Worm (Caenorhabditis elegans) whole organism, young adult: ENCODE results near the gene clec-234.

Experiments used
- B0261.1 ChIP-seq: sonication (generic microtip); optimal IDR thresholded peaks from 2 replicates; lab custom pipeline; 2016; ENCODE audit warnings: mild to moderate bottlenecking, missing genetic modification characterization, moderate library complexity, missing compliant biosample characterization
- C17E4.6 ChIP-seq: fragments of 200-800 bp; sonication (Bioruptor generic); IDR thresholded peaks from 2 replicates; pipeline ENCODE4 v1.3.6; 2022; ENCODE audit warnings: missing genetic modification reagents, missing genetic modification characterization, missing compliant biosample characterization
- D2030.7 ChIP-seq: fragments of 200-800 bp; sonication (Bioruptor generic); IDR thresholded peaks from 2 replicates; pipeline ENCODE4 v1.3.6; 2022; ENCODE audit warnings: missing genetic modification reagents, missing genetic modification characterization, missing compliant biosample characterization
- F10E7.11 ChIP-seq: sonication (generic microtip); optimal IDR thresholded peaks from 2 replicates; lab custom pipeline; 2017; ENCODE audit warnings: mild to moderate bottlenecking, missing genetic modification characterization, moderate library complexity, missing compliant biosample characterization
- F22D6.2 ChIP-seq: sonication (generic microtip); optimal IDR thresholded peaks from 2 replicates; lab custom pipeline; 2016; ENCODE audit warnings: mild to moderate bottlenecking, missing genetic modification characterization, missing compliant biosample characterization
- F39B2.1 ChIP-seq: fragments of 200-800 bp; sonication (Bioruptor generic); IDR thresholded peaks from 2 replicates; pipeline ENCODE4 v1.3.6; 2022; ENCODE audit warnings: missing genetic modification reagents, missing genetic modification characterization, missing compliant biosample characterization
- F55B11.4 ChIP-seq: sonication (generic microtip); optimal IDR thresholded peaks from 2 replicates; lab custom pipeline; 2016; ENCODE audit warnings: missing compliant biosample characterization, missing genetic modification characterization, borderline replicate concordance; ENCODE audit not compliant: insufficient read depth
- K11D2.4 ChIP-seq: fragments of 200-800 bp; sonication (Bioruptor generic); IDR thresholded peaks from 2 replicates; pipeline ENCODE4 v1.3.6; 2022; ENCODE audit warnings: missing genetic modification reagents, missing genetic modification characterization, missing compliant biosample characterization
- T07F8.4 ChIP-seq: sonication (generic microtip); optimal IDR thresholded peaks from 2 replicates; lab custom pipeline; 2016; ENCODE audit warnings: mild to moderate bottlenecking, missing genetic modification characterization, moderate library complexity, missing compliant biosample characterization
- T26A5.8 ChIP-seq: sonication (generic microtip); optimal IDR thresholded peaks from 2 replicates; lab custom pipeline; 2016; ENCODE audit warnings: missing genetic modification characterization, missing compliant biosample characterization
- ZK185.1 ChIP-seq: sonication (generic microtip); optimal IDR thresholded peaks from 2 replicates; lab custom pipeline; 2016; ENCODE audit warnings: mild to moderate bottlenecking, missing genetic modification characterization, missing compliant biosample characterization; ENCODE audit not compliant: poor library complexity, severe bottlenecking
- akir-1 ChIP-seq: fragments of 200-800 bp; sonication (Bioruptor generic); optimal IDR thresholded peaks from 2 replicates; lab custom pipeline; 2018; ENCODE audit warnings: mild to moderate bottlenecking, missing genetic modification characterization, moderate library complexity, missing compliant biosample characterization
- aptf-2 ChIP-seq: fragments of 200-800 bp; sonication (Bioruptor generic); conservative IDR thresholded peaks from 2 replicates; pipeline ENCODE4 v1.3.6; 2022; ENCODE audit warnings: missing genetic modification reagents, missing genetic modification characterization, missing compliant biosample characterization
- attf-3 ChIP-seq: fragments of 200-800 bp; sonication (Bioruptor generic); conservative IDR thresholded peaks from 2 replicates; pipeline ENCODE4 v1.3.6; 2022; ENCODE audit warnings: missing genetic modification reagents, missing genetic modification characterization, missing compliant biosample characterization
- attf-6 ChIP-seq: fragments of 200-800 bp; sonication (Bioruptor generic); IDR thresholded peaks from 2 replicates; pipeline ENCODE4 v1.3.6; 2022; ENCODE audit warnings: missing genetic modification reagents, missing genetic modification characterization, missing compliant biosample characterization
- bed-2 ChIP-seq: fragments of 200-800 bp; sonication (Bioruptor generic); IDR thresholded peaks from 2 replicates; pipeline ENCODE4 v1.3.6; 2022; ENCODE audit warnings: missing genetic modification reagents, missing genetic modification characterization, missing compliant biosample characterization
- ceh-100 ChIP-seq: fragments of 200-800 bp; sonication (Bioruptor generic); IDR thresholded peaks from 2 replicates; pipeline ENCODE4 v1.3.6; 2022; ENCODE audit warnings: missing genetic modification reagents, missing genetic modification characterization, missing compliant biosample characterization
- ceh-40 ChIP-seq: fragments of 200-800 bp; sonication (Bioruptor generic); IDR thresholded peaks from 2 replicates; pipeline ENCODE4 v1.3.6; 2022; ENCODE audit warnings: missing genetic modification characterization, missing compliant biosample characterization
- ceh-58 ChIP-seq: fragments of 200-800 bp; sonication (Bioruptor generic); IDR thresholded peaks from 2 replicates; pipeline ENCODE4 v1.3.6; 2022; ENCODE audit warnings: missing genetic modification characterization, missing compliant biosample characterization
- ceh-79 ChIP-seq: sonication (generic microtip); optimal IDR thresholded peaks from 2 replicates; lab custom pipeline; 2017; ENCODE audit warnings: mild to moderate bottlenecking, missing genetic modification characterization, missing compliant biosample characterization
- ceh-91 ChIP-seq: fragments of 200-800 bp; sonication (Bioruptor generic); IDR thresholded peaks from 2 replicates; pipeline ENCODE4 v1.3.6; 2022; ENCODE audit warnings: missing genetic modification reagents, missing genetic modification characterization, missing compliant biosample characterization
- dox-1 ChIP-seq: fragments of 200-800 bp; sonication (Bioruptor generic); IDR thresholded peaks from 2 replicates; pipeline ENCODE4 v1.3.6; 2022; ENCODE audit warnings: missing genetic modification reagents, missing genetic modification characterization, missing compliant biosample characterization
- dpff-1 ChIP-seq: sonication (generic microtip); optimal IDR thresholded peaks from 2 replicates; lab custom pipeline; 2017; ENCODE audit warnings: mild to moderate bottlenecking, missing genetic modification characterization, missing compliant biosample characterization
- dpl-1 ChIP-seq: fragments of 150-350 bp; optimal IDR thresholded peaks from 2 replicates; lab custom pipeline; 2014; ENCODE audit warnings: missing biosample characterization, missing genetic modification reagents, missing genetic modification characterization
- hmg-20 ChIP-seq: fragments of 200-800 bp; sonication (Bioruptor generic); IDR thresholded peaks from 2 replicates; pipeline ENCODE4 v1.3.6; 2022; ENCODE audit warnings: missing genetic modification reagents, missing genetic modification characterization, missing compliant biosample characterization
- hrde-1 ChIP-seq: sonication (generic microtip); optimal IDR thresholded peaks from 2 replicates; lab custom pipeline; 2016; ENCODE audit warnings: missing genetic modification characterization, mild to moderate bottlenecking, missing compliant biosample characterization, moderate library complexity, missing genotype, missing genetic modification reagents, borderline replicate concordance
- hsf-1 ChIP-seq: fragments of 200-800 bp; sonication (Bioruptor generic); IDR thresholded peaks from 2 replicates; pipeline ENCODE4 v1.3.6; 2022; ENCODE audit warnings: missing genetic modification reagents, missing genetic modification characterization, missing compliant biosample characterization
- let-607 ChIP-seq, 2 experiments: fragments of 200-800 bp in 1 of 2; sonication (Bioruptor generic) in 1 of 2; sonication (generic microtip) in 1 of 2; optimal IDR thresholded peaks; 2 replicates each; lab custom pipeline; 2016 to 2018; ENCODE audit warnings: mild to moderate bottlenecking in 2 of 2, missing compliant biosample characterization in 2 of 2, missing genetic modification characterization in 2 of 2, moderate library complexity in 2 of 2, missing genotype in 1 of 2
- lin-26 ChIP-seq: fragments of 200-800 bp; sonication (Bioruptor generic); IDR thresholded peaks from 2 replicates; pipeline ENCODE4 v1.3.6; 2022; ENCODE audit warnings: missing genetic modification reagents, missing genetic modification characterization, missing compliant biosample characterization
- lin-35 ChIP-seq, 3 experiments: fragments of 150-350 bp in 2 of 3; sonication (generic microtip) in 1 of 3; optimal IDR thresholded peaks; 2 replicates each; lab custom pipeline; 2014 to 2018; ENCODE audit warnings: missing biosample characterization in 3 of 3, missing genetic modification characterization in 3 of 3, missing genetic modification reagents in 3 of 3
- mcd-1 ChIP-seq: fragments of 200-800 bp; sonication (Bioruptor generic); IDR thresholded peaks from 2 replicates; pipeline ENCODE4 v1.3.6; 2022; ENCODE audit warnings: missing genetic modification reagents, missing genetic modification characterization, missing compliant biosample characterization
- mel-28 ChIP-seq: sonication (generic microtip); optimal IDR thresholded peaks from 2 replicates; lab custom pipeline; 2016; ENCODE audit warnings: borderline replicate concordance, mild to moderate bottlenecking, missing genetic modification characterization, missing compliant biosample characterization
- mxl-1 ChIP-seq: sonication (generic microtip); optimal IDR thresholded peaks from 2 replicates; lab custom pipeline; 2016; ENCODE audit warnings: missing genetic modification characterization, missing compliant biosample characterization
- nhr-179 ChIP-seq: sonication (generic microtip); optimal IDR thresholded peaks from 2 replicates; lab custom pipeline; 2016; ENCODE audit warnings: mild to moderate bottlenecking, missing genetic modification characterization, missing compliant biosample characterization
- nhr-27 ChIP-seq: fragments of 200-800 bp; sonication (Bioruptor generic); optimal IDR thresholded peaks from 2 replicates; lab custom pipeline; 2018; ENCODE audit warnings: mild to moderate bottlenecking, missing genetic modification characterization, moderate library complexity, missing compliant biosample characterization
- pbrm-1 ChIP-seq: fragments of 200-800 bp; sonication (Bioruptor generic); IDR thresholded peaks from 2 replicates; pipeline ENCODE4 v1.3.6; 2022; ENCODE audit warnings: missing genetic modification reagents, missing genetic modification characterization, missing compliant biosample characterization
- rcor-1 ChIP-seq: fragments of 200-800 bp; sonication (Bioruptor generic); IDR thresholded peaks from 2 replicates; pipeline ENCODE4 v1.3.6; 2022; ENCODE audit warnings: missing genetic modification reagents, missing genetic modification characterization, missing compliant biosample characterization
- rec-8 ChIP-seq, 2 experiments: sonication (generic microtip); optimal IDR thresholded peaks; 2 replicates each; lab custom pipeline; 2016; ENCODE audit warnings: mild to moderate bottlenecking in 2 of 2, missing genetic modification characterization in 2 of 2, missing genetic modification reagents in 2 of 2, missing genotype in 2 of 2, missing biosample characterization in 1 of 2, missing compliant biosample characterization in 1 of 2, moderate library complexity in 1 of 2
- rpc-1 ChIP-seq, 2 experiments: fragments of 150-350 bp in 1 of 2; sonication (generic microtip) in 1 of 2; optimal IDR thresholded peaks; 2 replicates each; lab custom pipeline; 2014 to 2018; ENCODE audit warnings: missing biosample characterization in 1 of 2, missing genetic modification characterization in 1 of 2, missing genetic modification reagents in 1 of 2, missing genotype in 1 of 2
- sdz-38 ChIP-seq: sonication (generic microtip); optimal IDR thresholded peaks from 2 replicates; lab custom pipeline; 2016; ENCODE audit warnings: missing genotype, missing genetic modification characterization, missing compliant biosample characterization
- sea-2 ChIP-seq: fragments of 200-800 bp; sonication (Bioruptor generic); IDR thresholded peaks from 2 replicates; pipeline ENCODE4 v1.3.6; 2022; ENCODE audit warnings: missing genetic modification characterization, missing compliant biosample characterization
- snpc-3.4 ChIP-seq: sonication (generic microtip); optimal IDR thresholded peaks from 2 replicates; lab custom pipeline; 2017; ENCODE audit warnings: missing genetic modification characterization, mild to moderate bottlenecking, missing compliant biosample characterization, antibody characterized with exemption, moderate library complexity, missing genotype, missing genetic modification reagents
- tbx-9 ChIP-seq: sonication (generic microtip); optimal IDR thresholded peaks from 2 replicates; lab custom pipeline; 2016; ENCODE audit warnings: borderline replicate concordance, missing genetic modification characterization, inconsistent platforms, missing compliant biosample characterization
- unc-130 ChIP-seq: sonication (generic microtip); optimal IDR thresholded peaks from 2 replicates; lab custom pipeline; 2016; ENCODE audit warnings: missing genetic modification reagents, missing genetic modification characterization, missing compliant biosample characterization
- unc-62 ChIP-seq: fragments of 150-350 bp; optimal IDR thresholded peaks from 2 replicates; lab custom pipeline; 2014; ENCODE audit warnings: missing biosample characterization, missing genetic modification reagents, missing genetic modification characterization
- zim-3 ChIP-seq: sonication (generic microtip); optimal IDR thresholded peaks from 2 replicates; lab custom pipeline; 2017; ENCODE audit warnings: mild to moderate bottlenecking, missing genetic modification characterization, moderate library complexity, missing compliant biosample characterization
- ztf-18 ChIP-seq: sonication (generic microtip); optimal IDR thresholded peaks from 2 replicates; lab custom pipeline; 2016; ENCODE audit warnings: missing genotype, mild to moderate bottlenecking, missing genetic modification characterization, missing compliant biosample characterization
- ztf-26 ChIP-seq: sonication (generic microtip); optimal IDR thresholded peaks from 2 replicates; lab custom pipeline; 2017; ENCODE audit warnings: missing genetic modification characterization, missing compliant biosample characterization

clec-234 gene

ce11 chrV:16401519-16401918 lies 31.9 kb downstream of the clec-234 start, which contains the start of gene F13A7.14 (continued):
- TF ChIP-seq rec-8 (tag; optimal IDR thresholded peaks at IDR 0.05; lab: Kevin White, UChicago) = peak in 1 of 2 experiments; percentile 40
- no peak for TF ChIP-seq lin-26 (GFP tag; lab: Robert Waterston, UW)
- peak; percentile 70 for TF ChIP-seq rcor-1 (GFP tag; lab: Robert Waterston, UW)
- peak; percentile 76 for TF ChIP-seq attf-6 (GFP tag; lab: Robert Waterston, UW)
- TF ChIP-seq nhr-179 (tag; lab: Kevin White, UChicago) = no peak
- TF ChIP-seq D2030.7 (GFP tag; lab: Robert Waterston, UW) = peak; percentile 54
- peak; percentile 16 to 90 (median 30) for TF ChIP-seq lin-35 (GFP tag; optimal IDR thresholded peaks at IDR 0.05; lab: Kevin White, UChicago)
- TF ChIP-seq dpl-1 (GFP tag; lab: Kevin White, UChicago) = peak; percentile 84
- TF ChIP-seq let-607 (tag; optimal IDR thresholded peaks at IDR 0.05; lab: Kevin White, UChicago) = peak in 1 of 2 experiments; percentile 46
- no peak for TF ChIP-seq hrde-1 (tag; lab: Kevin White, UChicago)
- TF ChIP-seq mel-28 (tag; lab: Kevin White, UChicago) = no peak
- TF ChIP-seq hsf-1 (GFP tag; lab: Robert Waterston, UW) = no peak
- no peak for TF ChIP-seq dpff-1
- no peak for TF ChIP-seq C17E4.6 (GFP tag; lab: Robert Waterston, UW)
- peak; percentile 36 for TF ChIP-seq F22D6.2 (tag; lab: Kevin White, UChicago)
- TF ChIP-seq T07F8.4 (tag; lab: Kevin White, UChicago) = no peak
- TF ChIP-seq rpc-1 (optimal IDR thresholded peaks at IDR 0.05; lab: Kevin White, UChicago) = no peak
- TF ChIP-seq rpc-1 (tag; optimal IDR thresholded peaks at IDR 0.05; lab: Kevin White, UChicago) = no peak
- TF ChIP-seq ceh-40 (GFP tag; lab: Robert Waterston, UW) = no peak
- TF ChIP-seq hmg-20 (GFP tag; lab: Robert Waterston, UW) = peak; percentile 62; the same call in 1 of the 2 replicates
- TF ChIP-seq dox-1 (GFP tag; lab: Robert Waterston, UW) = peak; percentile 75
- no peak for TF ChIP-seq sea-2 (GFP tag; lab: Robert Waterston, UW)
- 0 out of 2 replicates have a peak, but pooled peaks have one; percentile 37 for TF ChIP-seq K11D2.4 (GFP tag; lab: Robert Waterston, UW)
- peak; percentile 52 for TF ChIP-seq ceh-91 (GFP tag; lab: Robert Waterston, UW)
- TF ChIP-seq B0261.1 (tag; lab: Kevin White, UChicago) = peak; percentile 15
- TF ChIP-seq unc-62 (GFP tag; lab: Kevin White, UChicago) = no peak
- peak; percentile 61 for TF ChIP-seq akir-1 (GFP tag; lab: Kevin White, UChicago)
- no peak for TF ChIP-seq T26A5.8 (tag; lab: Kevin White, UChicago)
- TF ChIP-seq F39B2.1 (GFP tag; lab: Robert Waterston, UW) = no peak
- no peak for TF ChIP-seq F55B11.4 (tag; lab: Kevin White, UChicago)
- peak; percentile 31 for TF ChIP-seq snpc-3.4 (tag; lab: Kevin White, UChicago)
- no peak for TF ChIP-seq sdz-38 (tag; lab: Kevin White, UChicago)
- TF ChIP-seq bed-2 (GFP tag; lab: Robert Waterston, UW) = peak; percentile 89
- TF ChIP-seq mcd-1 (GFP tag; lab: Robert Waterston, UW) = peak; percentile 86
- TF ChIP-seq pbrm-1 = no peak
- peak; percentile 62 for TF ChIP-seq attf-3 (GFP tag; lab: Robert Waterston, UW)
- TF ChIP-seq tbx-9 (tag; lab: Kevin White, UChicago) = no peak
- peak; percentile 90 for TF ChIP-seq ZK185.1
- TF ChIP-seq nhr-27 = no peak
- no peak for TF ChIP-seq mxl-1
- no peak for TF ChIP-seq ztf-18 (tag; lab: Kevin White, UChicago)
- TF ChIP-seq ceh-100 (GFP tag; lab: Robert Waterston, UW) = 0 out of 2 replicates have a peak, but pooled peaks have one; percentile 38
- TF ChIP-seq unc-130 = peak; percentile 53
- TF ChIP-seq zim-3 (tag; lab: Kevin White, UChicago) = no peak
- TF ChIP-seq ztf-26 (tag; lab: Kevin White, UChicago) = peak; percentile 2
- TF ChIP-seq ceh-58 (GFP tag; lab: Robert Waterston, UW) = no peak
- no peak for TF ChIP-seq ceh-79 (tag; lab: Kevin White, UChicago)
- TF ChIP-seq aptf-2 (GFP tag; lab: Robert Waterston, UW) = peak; percentile 72; the same call in 1 of the 2 replicates
- TF ChIP-seq F10E7.11 (tag; lab: Kevin White, UChicago) = no peak
